Fruit fly (Drosophila melanogaster) whole organism: ENCODE results near the gene raskol.

Experiments used
- CG8478 ChIP-seq: fragments of >200 bp; optimal IDR thresholded peaks from 2 replicates; lab custom pipeline; 2018; ENCODE audit warnings: inconsistent platforms
- Dll ChIP-seq: fragments of >200 bp; optimal IDR thresholded peaks from 2 replicates; lab custom pipeline; 2017
- pan ChIP-seq: fragments of >200 bp; optimal IDR thresholded peaks from 2 replicates; lab custom pipeline; 2017
- usp ChIP-seq: fragments of >200 bp; optimal IDR thresholded peaks from 2 replicates; lab custom pipeline; 2017; ENCODE audit warnings: missing biosample characterization, missing genetic modification characterization, mixed read lengths

- no peak for TF ChIP-seq usp (GFP tag; lab: Kevin White, UChicago)
- TF ChIP-seq CG8478 (lab: Kevin White, UChicago), result no peak
- TF ChIP-seq Dll, result no peak
- TF ChIP-seq pan (lab: Kevin White, UChicago), result no peak
Observed at dm6 chrX:17764897-17765296, 55.0 kb downstream of the raskol start.
